Worm (Caenorhabditis elegans): ENCODE measurements around the gene T07E3.2.

DNA sequence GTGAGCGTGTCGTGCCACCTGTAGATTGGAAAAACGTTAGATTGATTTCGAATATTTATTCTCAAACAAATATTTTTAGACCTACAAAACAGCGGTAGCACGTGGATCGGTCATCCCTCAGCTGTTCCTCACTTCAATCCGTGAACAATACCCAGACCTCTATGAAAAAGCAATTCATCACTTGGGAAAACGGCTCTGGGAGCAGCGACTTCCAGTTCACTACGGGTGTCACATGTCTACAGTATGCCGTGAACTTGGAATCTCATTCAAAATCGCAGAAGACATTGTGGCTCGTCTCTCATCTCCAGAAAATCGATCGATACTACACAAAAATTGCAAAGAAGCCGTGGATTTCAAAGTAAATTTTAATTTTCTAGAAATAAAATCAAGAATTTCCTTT, 2.0 kb upstream of the T07E3.2 start:
- TF ChIP-seq him-1 (tag; optimal IDR thresholded peaks at IDR 0.05) (no peak), W03F9.2 (tag; optimal IDR thresholded peaks at IDR 0.05) (no peak), dao-5 (tag; optimal IDR thresholded peaks at IDR 0.05) (no peak)
